Worm (Caenorhabditis elegans): Measurements from ENCODE around the gene col-131.
A peak's percentile ranks its signal among the peaks of the same experiment; 100 is the strongest.

The col-131 gene

DNA sequence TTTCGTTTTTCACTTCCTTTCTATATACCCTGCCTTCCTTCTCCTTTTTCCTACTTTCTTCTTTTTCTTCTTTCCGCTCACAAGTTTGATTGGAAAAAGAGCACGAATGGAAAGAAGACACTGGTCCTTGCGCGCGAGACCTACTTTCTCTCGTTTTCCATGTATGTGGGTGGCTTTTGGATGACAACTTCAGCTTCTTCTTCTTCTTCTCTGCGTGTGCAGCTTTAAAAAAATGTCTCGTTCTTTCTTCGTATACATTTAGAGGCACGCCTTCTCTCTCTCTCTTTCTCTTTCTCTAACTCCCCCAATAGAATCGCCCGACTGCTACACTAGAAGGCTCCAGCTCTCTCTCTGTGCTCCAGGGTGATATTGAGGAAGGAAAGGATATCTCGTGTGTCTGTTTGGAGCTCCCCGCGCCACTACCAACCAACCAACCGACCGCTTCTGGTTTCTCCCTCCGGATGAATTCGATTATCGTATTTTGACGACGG lies 41.2 kb downstream of the col-131 start (continued):
- TF ChIP-seq dpl-1 (GFP tag; optimal IDR thresholded peaks at IDR 0.05) = no peak
- no peak for TF ChIP-seq C17E4.6 (GFP tag; IDR thresholded peaks at IDR 0.05)
- TF ChIP-seq zfh-2 (GFP tag; conservative IDR thresholded peaks at IDR 0.05) = peak; percentile 54; the same call in 1 of the 2 replicates
- no peak for TF ChIP-seq lsl-1 (GFP tag; optimal IDR thresholded peaks at IDR 0.05)
- no peak for TF ChIP-seq lin-35 (GFP tag; optimal IDR thresholded peaks at IDR 0.05)
- no peak for TF ChIP-seq lsy-27 (tag; optimal IDR thresholded peaks at IDR 0.05; ENCODE audit: borderline replicate concordance, insufficient read depth)
- TF ChIP-seq hrde-1 (tag; optimal IDR thresholded peaks at IDR 0.05; ENCODE audit: borderline replicate concordance) = no peak
- TF ChIP-seq ekl-4 (GFP tag; IDR thresholded peaks at IDR 0.05) = no peak
- no peak for TF ChIP-seq K11D2.4 (GFP tag; IDR thresholded peaks at IDR 0.05)
- TF ChIP-seq rec-8 (tag; optimal IDR thresholded peaks at IDR 0.05) = no peak

DNA sequence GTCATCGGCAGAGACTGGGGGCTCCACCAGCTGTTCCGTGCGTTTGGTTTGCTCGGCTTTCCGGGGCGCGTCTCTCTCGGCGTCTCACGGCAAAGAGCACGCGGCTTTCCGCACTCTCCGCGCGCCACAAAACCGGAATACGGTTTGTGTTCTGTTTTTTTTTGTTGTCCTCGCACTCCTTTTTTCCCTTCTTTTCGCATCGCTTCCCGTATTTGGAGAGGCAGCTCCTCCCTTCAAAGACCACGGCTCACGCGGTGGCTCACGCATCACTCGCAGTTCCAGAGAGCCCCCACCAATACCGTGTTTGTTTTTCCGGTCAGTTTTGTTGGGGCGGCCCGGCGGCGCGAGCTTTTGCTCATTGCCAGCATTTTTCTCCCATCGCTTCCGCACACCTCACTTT lies 44.2 kb downstream of the col-131 start:
- 0 out of 2 replicates have a peak, but pooled peaks have one; percentile 16 for TF ChIP-seq hmg-1.2 (GFP tag; IDR thresholded peaks at IDR 0.05)
- TF ChIP-seq lin-54 (GFP tag; optimal IDR thresholded peaks at IDR 0.05) = no peak
- TF ChIP-seq F39B2.1 (GFP tag; IDR thresholded peaks at IDR 0.05) = no peak
- TF ChIP-seq ceh-27 (GFP tag; optimal IDR thresholded peaks at IDR 0.05) = no peak
- no peak for TF ChIP-seq ets-4 (GFP tag; optimal IDR thresholded peaks at IDR 0.05)
- no peak for TF ChIP-seq ceh-91 (GFP tag; IDR thresholded peaks at IDR 0.05)
- no peak for TF ChIP-seq F22D6.2 (tag; optimal IDR thresholded peaks at IDR 0.05)
- no peak for TF ChIP-seq lir-1 (GFP tag; conservative IDR thresholded peaks at IDR 0.05)
- TF ChIP-seq egrh-3 (GFP tag; IDR thresholded peaks at IDR 0.05) = peak; percentile 42; the same call in 1 of the 2 replicates
- no peak for TF ChIP-seq hlh-12 (tag; optimal IDR thresholded peaks at IDR 0.05)
- TF ChIP-seq hrde-1 (tag; optimal IDR thresholded peaks at IDR 0.05; ENCODE audit: borderline replicate concordance) = no peak
- no peak for TF ChIP-seq nhr-179 (tag; optimal IDR thresholded peaks at IDR 0.05)
- peak; percentile 90 for TF ChIP-seq cebp-2 (GFP tag; IDR thresholded peaks at IDR 0.05)
- TF ChIP-seq sdz-38 (tag; optimal IDR thresholded peaks at IDR 0.05) = no peak
- TF ChIP-seq ztf-28 (GFP tag; IDR thresholded peaks at IDR 0.05) = no peak
- no peak for TF ChIP-seq let-526 (GFP tag; IDR thresholded peaks at IDR 0.05)
- TF ChIP-seq zfh-2 (GFP tag; conservative IDR thresholded peaks at IDR 0.05) = peak; percentile 90
- 0 out of 2 replicates have a peak, but pooled peaks have one; percentile 17 for TF ChIP-seq nfyb-1 (GFP tag; IDR thresholded peaks at IDR 0.05)
- TF ChIP-seq lin-26 (GFP tag; IDR thresholded peaks at IDR 0.05) = no peak
- no peak for TF ChIP-seq ztf-3 (GFP tag; optimal IDR thresholded peaks at IDR 0.05)

DNA sequence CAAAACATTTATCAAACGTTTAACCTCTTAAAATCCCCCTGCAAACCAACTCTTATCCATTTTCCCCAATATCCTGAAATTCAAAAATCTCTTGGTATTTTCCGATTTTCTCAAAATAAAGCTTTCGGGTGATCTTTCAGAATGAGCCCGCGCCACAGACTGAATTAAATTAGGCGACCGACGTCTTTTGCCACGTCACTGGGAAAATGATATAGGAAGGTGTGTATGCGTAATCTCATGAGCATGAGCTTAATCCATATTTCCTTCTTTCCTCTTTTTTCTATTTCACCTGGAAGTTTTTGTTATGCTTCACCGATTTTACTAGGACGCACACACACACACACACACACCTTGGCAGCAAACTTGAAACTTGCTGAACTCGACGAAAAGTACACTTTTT lies 46.1 kb downstream of the col-131 start:
- TF ChIP-seq Y53G8AR.9 (GFP tag; conservative IDR thresholded peaks at IDR 0.05) (no peak), egl-44 (GFP tag; IDR thresholded peaks at IDR 0.05) (no peak), F57A8.1 (GFP tag; optimal IDR thresholded peaks at IDR 0.05) (no peak), Y53F4B.3 (GFP tag; IDR thresholded peaks at IDR 0.05) (no peak), F52B5.7 (tag; optimal IDR thresholded peaks at IDR 0.05) (no peak), cebp-2 (GFP tag; IDR thresholded peaks at IDR 0.05) (no peak), madf-10 (tag; optimal IDR thresholded peaks at IDR 0.05) (no peak), B0035.1 (tag; optimal IDR thresholded peaks at IDR 0.05) (no peak), lsl-1 (GFP tag; optimal IDR thresholded peaks at IDR 0.05) (no peak), sdz-38 (tag; optimal IDR thresholded peaks at IDR 0.05) (no peak), nhr-90 (tag; optimal IDR thresholded peaks at IDR 0.05) (no peak), pbrm-1 (GFP tag; IDR thresholded peaks at IDR 0.05) (no peak)
